Worm (Caenorhabditis elegans) whole organism, mixed stage, embryonic: ENCODE measurements around the gene Y39B6A.30.
A peak's percentile ranks its signal among the peaks of the same experiment; 100 is the strongest.
"Not testable (repeated sequence)": the region's sequence is repeated elsewhere in the genome, so short reads cannot be mapped to it uniquely, and the experiment has no call there.

Experiments used
- M03D4.4 ChIP-seq: sonication (generic microtip); optimal IDR thresholded peaks from 2 replicates; lab custom pipeline; 2017; ENCODE audit warnings: mild to moderate bottlenecking, missing genetic modification characterization, missing compliant biosample characterization
- bed-3 ChIP-seq: fragments of 200-800 bp; sonication (Bioruptor generic); optimal IDR thresholded peaks from 3 replicates; lab custom pipeline; 2018; ENCODE audit warnings: mild to moderate bottlenecking, missing genetic modification characterization, moderate library complexity, missing compliant biosample characterization
- blmp-1 ChIP-seq: fragments of 150-350 bp; optimal IDR thresholded peaks from 2 replicates; lab custom pipeline; 2014; ENCODE audit warnings: missing biosample characterization, missing genetic modification characterization
- ceh-39 ChIP-seq: fragments of 150-350 bp; optimal IDR thresholded peaks from 2 replicates; lab custom pipeline; 2014; ENCODE audit warnings: missing biosample characterization, missing genetic modification characterization
- ceh-43 ChIP-seq: fragments of 200-800 bp; sonication (Bioruptor generic); optimal IDR thresholded peaks from 2 replicates; lab custom pipeline; 2018; ENCODE audit warnings: mild to moderate bottlenecking, missing genetic modification characterization, moderate library complexity, missing compliant biosample characterization
- ceh-83 ChIP-seq: fragments of 200-800 bp; sonication (Bioruptor generic); optimal IDR thresholded peaks from 2 replicates; lab custom pipeline; 2018; ENCODE audit warnings: mild to moderate bottlenecking, missing genetic modification characterization, missing compliant biosample characterization
- ces-1 ChIP-seq: fragments of 150-350 bp; optimal IDR thresholded peaks from 2 replicates; lab custom pipeline; 2014; ENCODE audit warnings: missing biosample characterization, missing genetic modification reagents, missing genetic modification characterization
- cnd-1 ChIP-seq: fragments of 200-800 bp; sonication (Bioruptor generic); optimal IDR thresholded peaks from 2 replicates; lab custom pipeline; 2018; ENCODE audit warnings: mild to moderate bottlenecking, missing genetic modification characterization, missing compliant biosample characterization
- drap-1 ChIP-seq: fragments of 200-800 bp; sonication (Bioruptor generic); optimal IDR thresholded peaks from 3 replicates; lab custom pipeline; 2018; ENCODE audit warnings: mild to moderate bottlenecking, missing genetic modification characterization, missing compliant biosample characterization
- elt-1 ChIP-seq: sonication (generic microtip); optimal IDR thresholded peaks from 2 replicates; lab custom pipeline; 2017; ENCODE audit warnings: missing genetic modification characterization, mild to moderate bottlenecking, missing compliant biosample characterization, antibody characterized with exemption, moderate library complexity, borderline replicate concordance; ENCODE audit not compliant: insufficient read depth
- elt-3 ChIP-seq: fragments of 150-350 bp; optimal IDR thresholded peaks from 2 replicates; lab custom pipeline; 2014; ENCODE audit warnings: missing biosample characterization, missing genetic modification characterization
- flh-1 ChIP-seq: fragments of 200-800 bp; sonication (Bioruptor generic); optimal IDR thresholded peaks from 2 replicates; lab custom pipeline; 2018; ENCODE audit warnings: mild to moderate bottlenecking, missing genetic modification characterization, moderate library complexity, missing compliant biosample characterization
- ham-2 ChIP-seq: fragments of 200-800 bp; sonication (Bioruptor generic); optimal IDR thresholded peaks from 2 replicates; lab custom pipeline; 2018; ENCODE audit warnings: mild to moderate bottlenecking, missing genetic modification characterization, missing compliant biosample characterization
- hlh-1 ChIP-seq: fragments of 150-350 bp; optimal IDR thresholded peaks from 2 replicates; lab custom pipeline; 2014; ENCODE audit warnings: missing biosample characterization, missing genetic modification reagents, missing genetic modification characterization
- lin-13 ChIP-seq: fragments of 150-350 bp; optimal IDR thresholded peaks from 2 replicates; lab custom pipeline; 2014; ENCODE audit warnings: missing biosample characterization, missing genetic modification characterization
- lin-32 ChIP-seq: fragments of 200-800 bp; sonication (Bioruptor generic); optimal IDR thresholded peaks from 2 replicates; lab custom pipeline; 2018; ENCODE audit warnings: mild to moderate bottlenecking, missing genetic modification characterization, missing compliant biosample characterization
- lsy-2 ChIP-seq: fragments of 150-350 bp; optimal IDR thresholded peaks from 2 replicates; lab custom pipeline; 2014; ENCODE audit warnings: missing biosample characterization, missing genetic modification characterization
- mab-5 ChIP-seq: fragments of 150-350 bp; optimal IDR thresholded peaks from 2 replicates; lab custom pipeline; 2014; ENCODE audit warnings: missing biosample characterization, missing genetic modification characterization
- mep-1 ChIP-seq: fragments of 150-350 bp; optimal IDR thresholded peaks from 2 replicates; lab custom pipeline; 2017; ENCODE audit warnings: missing biosample characterization, missing genetic modification reagents, missing genetic modification characterization, inconsistent platforms
- mls-2 ChIP-seq: sonication (generic microtip); optimal IDR thresholded peaks from 2 replicates; lab custom pipeline; 2016; ENCODE audit warnings: mild to moderate bottlenecking, missing genetic modification characterization, moderate library complexity, missing compliant biosample characterization
- nhr-12 ChIP-seq: fragments of 150-350 bp; optimal IDR thresholded peaks from 2 replicates; lab custom pipeline; 2014; ENCODE audit warnings: missing biosample characterization, missing genetic modification characterization
- nhr-2 ChIP-seq: fragments of 150-350 bp; optimal IDR thresholded peaks from 2 replicates; lab custom pipeline; 2014; ENCODE audit warnings: missing biosample characterization, missing genetic modification characterization
- nhr-237 ChIP-seq: fragments of 150-350 bp; optimal IDR thresholded peaks from 2 replicates; lab custom pipeline; 2014; ENCODE audit warnings: missing biosample characterization, missing genetic modification characterization
- nhr-28 ChIP-seq: fragments of 150-350 bp; optimal IDR thresholded peaks from 2 replicates; lab custom pipeline; 2014; ENCODE audit warnings: missing biosample characterization, missing genetic modification characterization
- nhr-76 ChIP-seq: sonication (generic microtip); optimal IDR thresholded peaks from 2 replicates; lab custom pipeline; 2017; ENCODE audit warnings: missing biosample characterization, missing genetic modification characterization
- pha-4 ChIP-seq: fragments of 150-350 bp; optimal IDR thresholded peaks from 2 replicates; lab custom pipeline; 2018; ENCODE audit warnings: missing biosample characterization, missing genetic modification reagents, missing genetic modification characterization
- sem-2 ChIP-seq: fragments of 200-800 bp; sonication (Bioruptor generic); optimal IDR thresholded peaks from 2 replicates; lab custom pipeline; 2018; ENCODE audit warnings: mild to moderate bottlenecking, missing genetic modification characterization, missing compliant biosample characterization
- snpc-4 ChIP-seq: fragments of 150-350 bp; optimal IDR thresholded peaks from 2 replicates; lab custom pipeline; 2014; ENCODE audit warnings: missing biosample characterization, missing genetic modification characterization
- sptf-1 ChIP-seq: sonication (generic microtip); optimal IDR thresholded peaks from 2 replicates; lab custom pipeline; 2017; ENCODE audit warnings: mild to moderate bottlenecking, missing genetic modification characterization, moderate library complexity, missing compliant biosample characterization
- tbx-8 ChIP-seq: fragments of 200-800 bp; sonication (Bioruptor generic); optimal IDR thresholded peaks from 2 replicates; lab custom pipeline; 2018; ENCODE audit warnings: mild to moderate bottlenecking, missing genetic modification characterization, moderate library complexity, missing compliant biosample characterization
- unc-120 ChIP-seq: sonication (generic microtip); optimal IDR thresholded peaks from 2 replicates; lab custom pipeline; 2017; ENCODE audit warnings: missing genetic modification characterization, missing compliant biosample characterization; ENCODE audit not compliant: poor library complexity, severe bottlenecking
- unc-39 ChIP-seq: fragments of 150-350 bp; optimal IDR thresholded peaks from 2 replicates; lab custom pipeline; 2014; ENCODE audit warnings: missing biosample characterization, missing genetic modification characterization
- unc-62 ChIP-seq: fragments of 150-350 bp; optimal IDR thresholded peaks from 2 replicates; lab custom pipeline; 2014; ENCODE audit warnings: missing biosample characterization, missing genetic modification reagents, missing genetic modification characterization
- zip-8 ChIP-seq: fragments of 150-350 bp; optimal IDR thresholded peaks from 2 replicates; lab custom pipeline; 2014; ENCODE audit warnings: missing biosample characterization, missing genetic modification characterization
- ztf-11 ChIP-seq: fragments of 150-350 bp; optimal IDR thresholded peaks from 2 replicates; lab custom pipeline; 2014; ENCODE audit warnings: missing biosample characterization, missing genetic modification characterization

Y39B6A.30 gene

ce11 chrV:19014273-19014672, at the start of gene Y39B6A.30:
Y39B6A.30 (plus strand) TSS chrV:19014573.
- TF ChIP-seq cnd-1 (tag; lab: Kevin White, UChicago); ces-1 (GFP tag; lab: Kevin White, UChicago); ham-2 (GFP tag; lab: Kevin White, UChicago): not testable (repeated sequence)

ce11 chrV:18967479-18968056, 46.8 kb upstream of the Y39B6A.30 start, which contains the start of gene Y39B6A.43:
Y39B6A.43 (minus strand) TSS chrV:18967829.
- peak; percentile 42 for TF ChIP-seq elt-3 (tag; lab: Kevin White, UChicago)
- TF ChIP-seq sem-2: no peak
- TF ChIP-seq hlh-1 (tag; lab: Kevin White, UChicago): no peak
- TF ChIP-seq mab-5 (tag; lab: Kevin White, UChicago): no peak
- peak; percentile 58 for TF ChIP-seq unc-39 (tag; lab: Kevin White, UChicago)
- TF ChIP-seq cnd-1 (tag; lab: Kevin White, UChicago): peak; percentile 43
- no peak for TF ChIP-seq lin-32 (GFP tag; lab: Kevin White, UChicago)
- peak; percentile 66 for TF ChIP-seq ztf-11 (tag; lab: Kevin White, UChicago)
- no peak for TF ChIP-seq nhr-76 (tag; lab: Kevin White, UChicago)
- peak; percentile 77 for TF ChIP-seq ces-1 (GFP tag; lab: Kevin White, UChicago)
- TF ChIP-seq zip-8 (tag; lab: Kevin White, UChicago): no peak
- TF ChIP-seq flh-1 (GFP tag; lab: Kevin White, UChicago): no peak
- TF ChIP-seq unc-120 (tag; lab: Kevin White, UChicago): peak; percentile 71
- TF ChIP-seq pha-4 (tag; lab: Kevin White, UChicago): peak; percentile 99
- TF ChIP-seq M03D4.4 (tag; lab: Kevin White, UChicago): peak; percentile 53
- no peak for TF ChIP-seq ham-2 (GFP tag; lab: Kevin White, UChicago)
- TF ChIP-seq mep-1 (tag; lab: Kevin White, UChicago): peak; percentile 99
- peak; percentile 90 for TF ChIP-seq lsy-2 (tag; lab: Kevin White, UChicago)
- no peak for TF ChIP-seq nhr-12
- TF ChIP-seq lin-13 (tag; lab: Kevin White, UChicago): peak; percentile 98
- no peak for TF ChIP-seq snpc-4
- peak; percentile 63 for TF ChIP-seq mls-2
- TF ChIP-seq ceh-39 (tag; lab: Kevin White, UChicago): peak; percentile 92
- peak; percentile 57 for TF ChIP-seq unc-62 (GFP tag; lab: Kevin White, UChicago)
- TF ChIP-seq nhr-28: no peak
- peak; percentile 45 for TF ChIP-seq tbx-8 (GFP tag; lab: Kevin White, UChicago)
- peak; percentile 33 for TF ChIP-seq nhr-2 (tag; lab: Kevin White, UChicago)
- TF ChIP-seq drap-1: peak; percentile 92
- peak; percentile 48 for TF ChIP-seq ceh-43
- no peak for TF ChIP-seq blmp-1 (tag; lab: Kevin White, UChicago)
- no peak for TF ChIP-seq elt-1 (tag; lab: Kevin White, UChicago)
- TF ChIP-seq nhr-237 (tag; lab: Kevin White, UChicago): peak; percentile 94
- no peak for TF ChIP-seq ceh-83
- peak; percentile 85 for TF ChIP-seq sptf-1 (tag; lab: Kevin White, UChicago)
- TF ChIP-seq bed-3 (GFP tag; lab: Kevin White, UChicago): no peak

- TF ChIP-seq nhr-237 (tag; lab: Kevin White, UChicago) (no peak), nhr-28 (no peak)
Measured at ce11 chrV:18969590-18970105, 44.7 kb upstream of the Y39B6A.30 start, which contains the start of gene Y39B6A.42. Y39B6A.42 (minus strand) TSS chrV:18969640.

- TF ChIP-seq drap-1 (no peak), M03D4.4 (tag; lab: Kevin White, UChicago) (no peak), lin-32 (GFP tag; lab: Kevin White, UChicago) (no peak), snpc-4 (no peak), elt-3 (tag; lab: Kevin White, UChicago) (no peak), mab-5 (tag; lab: Kevin White, UChicago) (no peak), hlh-1 (tag; lab: Kevin White, UChicago) (no peak), ztf-11 (tag; lab: Kevin White, UChicago) (no peak), sptf-1 (tag; lab: Kevin White, UChicago) (no peak), zip-8 (tag; lab: Kevin White, UChicago) (no peak), mep-1 (tag; lab: Kevin White, UChicago) (no peak), nhr-76 (tag; lab: Kevin White, UChicago) (no peak)
Measured at ce11 chrV:18976539-18976938, 37.8 kb upstream of the Y39B6A.30 start.
